Fruit fly (Drosophila melanogaster): Measurements from ENCODE around the gene SMC6.

SMC6 gene

DNA sequence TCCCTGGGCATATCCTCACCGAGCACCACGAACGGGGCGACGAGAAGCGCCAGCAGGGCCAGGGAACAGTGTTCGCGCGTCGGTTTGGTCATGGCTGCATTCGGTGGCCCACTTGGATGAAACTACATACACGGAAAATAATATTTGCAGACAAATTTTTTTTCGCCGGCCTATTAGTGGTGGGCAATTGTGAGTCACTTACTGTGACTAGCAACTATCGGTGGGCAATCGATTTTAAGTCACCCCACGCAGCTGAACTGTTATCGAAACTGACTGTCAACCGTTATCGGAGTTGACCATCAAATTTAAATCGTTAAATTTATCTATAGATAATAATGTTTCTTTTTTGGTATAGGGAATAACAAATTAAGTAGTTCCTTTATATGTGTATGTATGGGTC is 23.9 kb downstream of the SMC6 start, which contains the start of gene CG5510:
Gene CG5510, minus strand, starts transcription at position 201 of the 400 bp plus-strand sequence.
- no peak for TF ChIP-seq insv (optimal IDR thresholded peaks at IDR 0.05)
- TF ChIP-seq h (optimal IDR thresholded peaks at IDR 0.05): no peak
- TF ChIP-seq psq (optimal IDR thresholded peaks at IDR 0.05): no peak
- no peak for TF ChIP-seq Myc (optimal IDR thresholded peaks at IDR 0.05)
- TF ChIP-seq Sin3A (optimal IDR thresholded peaks at IDR 0.05): no peak
- no peak for TF ChIP-seq ttk (optimal IDR thresholded peaks at IDR 0.05)

DNA sequence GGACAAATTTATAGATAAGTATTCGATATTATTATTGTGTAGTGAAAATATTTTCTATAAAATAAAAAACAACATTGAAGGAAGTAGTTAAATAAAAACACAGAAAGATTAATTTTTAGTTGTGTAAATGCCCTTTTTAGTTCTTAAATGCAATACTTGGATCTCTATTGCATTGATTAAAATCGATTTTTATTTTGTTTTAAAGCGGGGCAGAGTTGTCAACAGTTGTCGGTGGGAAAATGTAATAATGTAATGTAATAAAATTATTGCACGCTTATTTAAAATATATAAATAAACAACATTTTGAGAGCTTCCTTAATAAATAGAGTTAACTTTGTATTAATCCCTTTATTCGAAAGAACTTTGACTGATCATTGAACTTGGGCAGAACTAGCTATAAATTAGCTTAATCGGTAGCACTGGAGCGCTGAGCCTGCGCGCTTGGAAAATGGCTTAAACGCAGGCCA is 29.6 kb downstream of the SMC6 start, which contains the start of gene Apc2:
Gene Apc2, plus strand, starts transcription at position 411 of the 467 bp plus-strand sequence.
- TF ChIP-seq psq (optimal IDR thresholded peaks at IDR 0.05) (no peak), insv (optimal IDR thresholded peaks at IDR 0.05) (no peak), ttk (optimal IDR thresholded peaks at IDR 0.05) (no peak), Myc (optimal IDR thresholded peaks at IDR 0.05) (no peak), h (optimal IDR thresholded peaks at IDR 0.05) (no peak)

dm6 chr3R:24162774-24163555 is 30.3 kb downstream of the SMC6 start, which contains the start of gene mRpS24:
Gene mRpS24 (minus strand): TSS chr3R:24163545.
- TF ChIP-seq insv (optimal IDR thresholded peaks at IDR 0.05): no peak
- no peak for TF ChIP-seq h (optimal IDR thresholded peaks at IDR 0.05)
- TF ChIP-seq psq (optimal IDR thresholded peaks at IDR 0.05): no peak
- no peak for TF ChIP-seq Sin3A (optimal IDR thresholded peaks at IDR 0.05)
- no peak for TF ChIP-seq ttk (optimal IDR thresholded peaks at IDR 0.05)
- no peak for TF ChIP-seq Myc (optimal IDR thresholded peaks at IDR 0.05)

- no peak for TF ChIP-seq h (optimal IDR thresholded peaks at IDR 0.05)
- no peak for TF ChIP-seq ttk (optimal IDR thresholded peaks at IDR 0.05)
- no peak for TF ChIP-seq Sin3A (optimal IDR thresholded peaks at IDR 0.05)
- no peak for TF ChIP-seq psq (optimal IDR thresholded peaks at IDR 0.05)
- TF ChIP-seq Myc (optimal IDR thresholded peaks at IDR 0.05): no peak
- TF ChIP-seq insv (optimal IDR thresholded peaks at IDR 0.05): no peak
These were observed 31.9 kb downstream of the SMC6 start, which contains the start of the genes Myo95E and TBC1d7 for dm6 chr3R:24161173-24161811. Gene Myo95E (minus strand): TSS chr3R:24161498. Gene TBC1d7 (plus strand): TSS chr3R:24161727.

dm6 chr3R:24151924-24152809 is 41.1 kb downstream of the SMC6 start, which contains the start of the genes p38a and CG6178:
Gene p38a (minus strand): TSS chr3R:24152321.
Gene CG6178 (plus strand): TSS chr3R:24152347.
- TF ChIP-seq h (optimal IDR thresholded peaks at IDR 0.05) (no peak), ttk (optimal IDR thresholded peaks at IDR 0.05) (no peak), Sin3A (optimal IDR thresholded peaks at IDR 0.05) (no peak), Myc (optimal IDR thresholded peaks at IDR 0.05) (no peak), psq (optimal IDR thresholded peaks at IDR 0.05) (no peak), insv (optimal IDR thresholded peaks at IDR 0.05) (no peak)

DNA sequence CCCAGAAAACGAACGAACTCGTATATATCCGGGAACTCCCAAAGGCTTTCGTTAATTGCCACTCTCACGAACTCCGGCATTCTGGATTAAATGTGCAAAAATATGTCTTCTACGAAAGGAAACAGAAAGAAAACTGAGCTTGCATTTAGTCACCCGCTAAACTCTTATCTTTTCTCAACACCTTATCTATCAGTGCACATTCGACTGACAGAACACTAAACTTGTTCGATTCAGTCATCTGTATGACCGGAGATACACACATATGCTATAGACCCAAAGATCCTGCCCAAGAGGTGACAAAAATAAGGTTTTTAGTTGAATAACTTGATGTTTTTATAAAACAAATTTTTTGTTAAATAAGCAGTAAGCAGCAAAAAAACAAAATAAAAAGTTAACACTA is 43.1 kb downstream of the SMC6 start, which contains the start of gene p38c:
Gene p38c, minus strand, starts transcription at position 101 of the 400 bp plus-strand sequence.
- TF ChIP-seq ttk (optimal IDR thresholded peaks at IDR 0.05) (no peak), Sin3A (optimal IDR thresholded peaks at IDR 0.05) (no peak), Myc (optimal IDR thresholded peaks at IDR 0.05) (no peak), h (optimal IDR thresholded peaks at IDR 0.05) (no peak), psq (optimal IDR thresholded peaks at IDR 0.05) (no peak)

- TF ChIP-seq ttk (optimal IDR thresholded peaks at IDR 0.05): no peak
- TF ChIP-seq Myc (optimal IDR thresholded peaks at IDR 0.05): no peak
- TF ChIP-seq h (optimal IDR thresholded peaks at IDR 0.05): no peak
- TF ChIP-seq Sin3A (optimal IDR thresholded peaks at IDR 0.05): no peak
- TF ChIP-seq psq (optimal IDR thresholded peaks at IDR 0.05): no peak
- no peak for TF ChIP-seq insv (optimal IDR thresholded peaks at IDR 0.05)
These were observed 44.4 kb downstream of the SMC6 start, which contains the start of gene Slimp for dm6 chr3R:24148838-24149237. Gene Slimp (minus strand): TSS chr3R:24148967.

- no peak for TF ChIP-seq h (optimal IDR thresholded peaks at IDR 0.05)
- TF ChIP-seq Myc (optimal IDR thresholded peaks at IDR 0.05): no peak
- no peak for TF ChIP-seq Sin3A (optimal IDR thresholded peaks at IDR 0.05)
- no peak for TF ChIP-seq psq (optimal IDR thresholded peaks at IDR 0.05)
- TF ChIP-seq ttk (optimal IDR thresholded peaks at IDR 0.05): no peak
- no peak for TF ChIP-seq insv (optimal IDR thresholded peaks at IDR 0.05)
These were observed 48.7 kb downstream of the SMC6 start for dm6 chr3R:24144542-24144941.

DNA sequence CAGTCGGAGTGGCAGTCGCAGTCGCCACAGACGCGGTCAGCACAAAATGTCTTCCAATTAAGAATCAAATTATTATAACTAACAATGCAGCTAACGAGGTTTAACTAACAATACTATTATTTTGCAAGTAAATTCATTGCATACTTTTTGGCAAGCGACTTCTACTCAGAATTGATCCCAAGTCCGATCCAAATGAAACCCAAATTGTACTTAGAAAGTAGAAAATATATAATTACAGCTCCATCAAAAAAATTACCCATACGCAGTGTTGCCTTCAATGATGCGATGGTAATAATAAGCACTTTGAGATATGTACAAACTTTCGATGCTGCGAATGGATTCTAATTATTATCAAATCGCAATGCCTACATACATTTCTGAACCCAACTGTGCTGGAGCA is 49.4 kb downstream of the SMC6 start:
- TF ChIP-seq h (optimal IDR thresholded peaks at IDR 0.05): no peak
- TF ChIP-seq Sin3A (optimal IDR thresholded peaks at IDR 0.05): no peak
- no peak for TF ChIP-seq psq (optimal IDR thresholded peaks at IDR 0.05)
- no peak for TF ChIP-seq Myc (optimal IDR thresholded peaks at IDR 0.05)
- TF ChIP-seq ttk (optimal IDR thresholded peaks at IDR 0.05): no peak
- no peak for TF ChIP-seq insv (optimal IDR thresholded peaks at IDR 0.05)

- no peak for TF ChIP-seq insv (optimal IDR thresholded peaks at IDR 0.05)
- TF ChIP-seq Myc (optimal IDR thresholded peaks at IDR 0.05): no peak
- TF ChIP-seq psq (optimal IDR thresholded peaks at IDR 0.05): no peak
- TF ChIP-seq h (optimal IDR thresholded peaks at IDR 0.05): no peak
- TF ChIP-seq ttk (optimal IDR thresholded peaks at IDR 0.05): no peak
- no peak for TF ChIP-seq Sin3A (optimal IDR thresholded peaks at IDR 0.05)
These were observed 49.9 kb downstream of the SMC6 start for dm6 chr3R:24143372-24143771.

DNA sequence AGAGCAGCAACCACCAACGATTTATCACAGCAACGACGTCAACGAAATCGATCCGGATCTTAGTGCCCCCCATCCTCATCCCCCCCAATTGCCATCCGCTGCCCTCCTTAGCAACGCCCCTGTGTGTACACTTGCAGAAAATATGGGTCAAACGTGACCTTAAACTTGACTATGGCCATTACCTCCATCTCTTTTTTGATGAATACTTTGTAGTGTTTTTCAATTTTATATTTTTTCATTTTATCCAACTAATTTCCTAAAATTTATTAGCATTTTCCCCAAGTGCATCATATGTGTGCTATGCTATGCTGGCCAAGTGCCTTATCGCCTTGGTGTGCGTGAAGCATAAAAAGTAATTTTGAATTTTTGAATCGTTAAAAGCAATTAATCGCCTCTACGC is 50.3 kb downstream of the SMC6 start:
- TF ChIP-seq Myc (optimal IDR thresholded peaks at IDR 0.05) (no peak), ttk (optimal IDR thresholded peaks at IDR 0.05) (no peak), h (optimal IDR thresholded peaks at IDR 0.05) (no peak), Sin3A (optimal IDR thresholded peaks at IDR 0.05) (no peak), psq (optimal IDR thresholded peaks at IDR 0.05) (no peak), insv (optimal IDR thresholded peaks at IDR 0.05) (no peak)
